Worm (Caenorhabditis elegans): ENCODE data around the gene C01G10.14.

The C01G10.14 gene

DNA sequence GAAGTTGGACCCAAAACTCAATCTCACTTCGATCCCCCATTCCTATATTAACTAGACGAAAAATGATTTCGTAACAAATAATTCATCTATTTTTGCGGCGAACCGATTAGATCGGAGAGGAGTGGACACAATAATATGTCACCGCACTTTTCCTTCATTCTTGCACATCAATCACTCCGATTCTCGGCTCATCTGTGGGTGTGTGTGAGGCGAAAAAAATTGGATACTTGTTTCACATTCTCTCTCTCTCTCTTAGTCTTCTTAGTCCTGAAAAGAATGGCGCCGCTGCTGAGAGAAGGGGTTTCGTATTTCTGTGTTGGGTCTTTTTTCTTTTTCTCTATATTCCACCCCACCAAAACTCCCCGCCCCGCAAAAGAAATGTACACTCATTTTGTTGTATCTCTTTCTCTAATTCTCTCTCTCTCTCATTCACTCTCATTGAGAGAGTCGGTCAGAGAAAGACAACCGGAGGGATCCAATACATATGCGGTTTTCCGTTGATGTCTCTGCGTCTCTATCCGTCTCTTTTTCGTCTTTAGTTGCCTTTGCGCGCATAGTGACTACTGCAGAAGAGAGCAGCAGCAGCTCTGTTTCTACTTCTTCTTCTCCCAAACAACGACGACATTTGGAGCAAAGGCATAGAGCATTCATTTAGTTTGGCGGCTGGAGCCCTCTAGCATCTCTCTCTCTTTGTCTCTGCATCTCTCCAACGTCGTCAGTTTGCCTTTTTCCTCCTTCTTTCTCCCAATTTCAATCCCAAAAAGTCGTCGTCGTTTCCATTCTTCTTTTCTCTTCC lies 34.5 kb downstream of the C01G10.14 start, which contains the start of gene unc-76 (continued):
- TF ChIP-seq unc-62 (GFP tag; optimal IDR thresholded peaks at IDR 0.05 in 1 of 2) (peak in 1 of 2 experiments; percentile 98), unc-62 (tag; optimal IDR thresholded peaks at IDR 0.05) (no peak), snpc-4 (tag; optimal IDR thresholded peaks at IDR 0.05) (no peak), gei-8 (GFP tag; optimal IDR thresholded peaks at IDR 0.05) (no peak), mdt-29 (GFP tag; IDR thresholded peaks at IDR 0.05) (no peak), spr-1 (tag; optimal IDR thresholded peaks at IDR 0.05) (no peak), ama-1 (optimal IDR thresholded peaks at IDR 0.05) (no peak), cey-2 (tag; optimal IDR thresholded peaks at IDR 0.05; ENCODE audit: borderline replicate concordance, insufficient read depth) (no peak), Y75B8A.6 (GFP tag; IDR thresholded peaks at IDR 0.05) (no peak), madf-9 (GFP tag; conservative IDR thresholded peaks at IDR 0.05) (no peak), Y105C5A.15 (GFP tag; IDR thresholded peaks at IDR 0.05) (no peak), nhr-111 (GFP tag; optimal IDR thresholded peaks at IDR 0.05) (no peak), ceh-62 (tag; optimal IDR thresholded peaks at IDR 0.05) (no peak), T26A8.4 (GFP tag; IDR thresholded peaks at IDR 0.05) (peak; percentile 41; the same call in 1 of the 2 replicates), dmd-8 (GFP tag; IDR thresholded peaks at IDR 0.05) (no peak), attf-4 (tag; optimal IDR thresholded peaks at IDR 0.05) (no peak), saeg-2 (GFP tag; IDR thresholded peaks at IDR 0.05) (no peak), mdl-1 (tag; optimal IDR thresholded peaks at IDR 0.05) (peak; percentile 2 to 31), madf-5 (GFP tag; IDR thresholded peaks at IDR 0.05) (no peak), ZK337.2 (GFP tag; IDR thresholded peaks at IDR 0.05) (no peak), aly-2 (tag; optimal IDR thresholded peaks at IDR 0.05) (no peak), nhr-11 (tag; optimal IDR thresholded peaks at IDR 0.05) (peak; percentile 72), hlh-30 (tag; optimal IDR thresholded peaks at IDR 0.05; ENCODE audit: insufficient read depth) (peak; percentile 48), daf-16 (GFP tag; optimal IDR thresholded peaks at IDR 0.05) (peak in 1 of 2 experiments; percentile 23), daf-16 (tag; optimal IDR thresholded peaks at IDR 0.05) (peak; percentile 8), zip-11 (GFP tag; IDR thresholded peaks at IDR 0.05) (no peak), ctbp-1 (GFP tag; IDR thresholded peaks at IDR 0.05) (peak; percentile 72), ceh-20 (GFP tag; IDR thresholded peaks at IDR 0.05) (peak; percentile 55), nhr-6 (tag; optimal IDR thresholded peaks at IDR 0.05) (peak; percentile 87), nhr-42 (GFP tag; IDR thresholded peaks at IDR 0.05) (no peak), zip-2 (tag; optimal IDR thresholded peaks at IDR 0.05) (no peak), ceh-28 (tag; optimal IDR thresholded peaks at IDR 0.05) (no peak), sdz-12 (GFP tag; optimal IDR thresholded peaks at IDR 0.05) (no peak), hlh-11 (tag; optimal IDR thresholded peaks at IDR 0.05) (peak; percentile 68), ztf-7 (tag; optimal IDR thresholded peaks at IDR 0.05) (no peak), mxl-2 (GFP tag; conservative IDR thresholded peaks at IDR 0.05) (no peak), rbr-2 (tag; optimal IDR thresholded peaks at IDR 0.05) (peak; percentile 92), egl-43 (GFP tag; IDR thresholded peaks at IDR 0.05) (peak; percentile 38; the same call in 1 of the 2 replicates), dmd-6 (GFP tag; IDR thresholded peaks at IDR 0.05) (peak; percentile 38; the same call in 1 of the 2 replicates), nhr-102 (tag; optimal IDR thresholded peaks at IDR 0.05) (no peak), fos-1 (tag; optimal IDR thresholded peaks at IDR 0.05) (no peak), dpl-1 (GFP tag; optimal IDR thresholded peaks at IDR 0.05) (peak; percentile 27)
